Fruit fly (Drosophila melanogaster) whole organism, adult: ENCODE results near the gene Mtl.

Experiments used
- CG11617 ChIP-seq: fragments of 200-800 bp; sonication (Bioruptor generic); optimal IDR thresholded peaks from 2 replicates; lab custom pipeline; 2017; ENCODE audit warnings: mild to moderate bottlenecking, missing biosample characterization, missing genetic modification reagents, missing genetic modification characterization
- CG7045 ChIP-seq: fragments of 200-800 bp; sonication (Bioruptor generic); optimal IDR thresholded peaks from 2 replicates; lab custom pipeline; 2017; ENCODE audit warnings: missing biosample characterization, mild to moderate bottlenecking, missing genetic modification characterization
- Mnt ChIP-seq: fragments of 200-800 bp; sonication (Bioruptor generic); optimal IDR thresholded peaks from 2 replicates; lab custom pipeline; 2016; ENCODE audit warnings: missing biosample characterization, mild to moderate bottlenecking, missing genetic modification characterization
- ovo ChIP-seq: fragments of 200-800 bp; sonication (Bioruptor generic); optimal IDR thresholded peaks from 2 replicates; lab custom pipeline; 2016; ENCODE audit warnings: missing biosample characterization, missing genetic modification characterization
- tj ChIP-seq: fragments of 200-800 bp; sonication (Bioruptor generic); optimal IDR thresholded peaks from 3 replicates; lab custom pipeline; 2017; ENCODE audit warnings: missing biosample characterization, mild to moderate bottlenecking, missing genetic modification characterization, moderate library complexity

dm6 chr3R:27660127-27660579 lies 23.9 kb downstream of the Mtl start, which contains the start of gene Mlc1:
- TF ChIP-seq ovo (GFP tag; lab: Kevin White, UChicago) (no peak), Mnt (no peak), CG11617 (GFP tag; lab: Kevin White, UChicago) (no peak), CG7045 (GFP tag; lab: Kevin White, UChicago) (no peak), tj (GFP tag; lab: Kevin White, UChicago) (no peak)
